Worm (Caenorhabditis elegans): Measurements from ENCODE around the gene C50B6.7.

DNA sequence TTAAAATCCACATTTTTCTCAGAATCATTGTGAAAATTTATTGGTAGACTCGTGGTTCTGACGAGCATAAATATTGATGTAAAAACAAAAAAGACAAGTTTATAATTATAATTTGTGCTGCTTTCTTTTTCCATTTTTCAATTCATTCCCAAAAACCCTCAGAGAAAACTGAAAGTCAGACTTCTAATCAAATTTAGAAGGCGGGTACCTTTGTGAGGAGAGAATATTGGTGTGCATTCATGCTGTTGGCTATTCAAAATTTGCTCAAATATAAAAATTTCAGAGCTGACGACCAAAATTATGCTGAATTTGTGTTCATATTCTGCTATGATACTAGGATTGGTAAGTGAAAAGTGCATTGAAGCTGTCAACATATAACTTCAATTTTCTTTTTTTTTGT lies 42.2 kb upstream of the C50B6.7 start, which contains the start of gene srx-125:
- TF ChIP-seq snpc-4 (tag; optimal IDR thresholded peaks at IDR 0.05) (no peak), gmeb-1 (tag; optimal IDR thresholded peaks at IDR 0.05) (no peak), ZK546.5 (tag; optimal IDR thresholded peaks at IDR 0.05) (no peak), ztf-11 (tag; optimal IDR thresholded peaks at IDR 0.05) (no peak), nhr-25 (tag; optimal IDR thresholded peaks at IDR 0.05) (no peak), elt-1 (tag; optimal IDR thresholded peaks at IDR 0.05) (no peak), nhr-23 (tag; optimal IDR thresholded peaks at IDR 0.05) (no peak), ama-1 (optimal IDR thresholded peaks at IDR 0.05) (no peak), mdl-1 (tag; optimal IDR thresholded peaks at IDR 0.05) (no peak), nhr-77 (tag; optimal IDR thresholded peaks at IDR 0.05) (no peak), nhr-12 (tag; optimal IDR thresholded peaks at IDR 0.05) (no peak), Y55F3AM.14 (GFP tag; optimal IDR thresholded peaks at IDR 0.05) (no peak), sma-9 (GFP tag; optimal IDR thresholded peaks at IDR 0.05) (no peak), sma-9 (tag; optimal IDR thresholded peaks at IDR 0.05) (no peak)

Data from whole organism, L2 larva.